Worm (Caenorhabditis elegans) whole organism, mixed stage, embryonic: ENCODE results near the gene mlt-7.
A peak's percentile ranks its signal among the peaks of the same experiment; 100 is the strongest.

Source experiments
- M03D4.4 ChIP-seq: sonication (generic microtip); optimal IDR thresholded peaks from 2 replicates; lab custom pipeline; 2017; ENCODE audit warnings: mild to moderate bottlenecking, missing genetic modification characterization, missing compliant biosample characterization
- blmp-1 ChIP-seq: fragments of 150-350 bp; optimal IDR thresholded peaks from 2 replicates; lab custom pipeline; 2014; ENCODE audit warnings: missing biosample characterization, missing genetic modification characterization
- ceh-39 ChIP-seq: fragments of 150-350 bp; optimal IDR thresholded peaks from 2 replicates; lab custom pipeline; 2014; ENCODE audit warnings: missing biosample characterization, missing genetic modification characterization
- ceh-83 ChIP-seq: fragments of 200-800 bp; sonication (Bioruptor generic); optimal IDR thresholded peaks from 2 replicates; lab custom pipeline; 2018; ENCODE audit warnings: mild to moderate bottlenecking, missing genetic modification characterization, missing compliant biosample characterization
- ces-1 ChIP-seq: fragments of 150-350 bp; optimal IDR thresholded peaks from 2 replicates; lab custom pipeline; 2014; ENCODE audit warnings: missing biosample characterization, missing genetic modification reagents, missing genetic modification characterization
- cnd-1 ChIP-seq: fragments of 200-800 bp; sonication (Bioruptor generic); optimal IDR thresholded peaks from 2 replicates; lab custom pipeline; 2018; ENCODE audit warnings: mild to moderate bottlenecking, missing genetic modification characterization, missing compliant biosample characterization
- elt-1 ChIP-seq: sonication (generic microtip); optimal IDR thresholded peaks from 2 replicates; lab custom pipeline; 2017; ENCODE audit warnings: missing genetic modification characterization, mild to moderate bottlenecking, missing compliant biosample characterization, antibody characterized with exemption, moderate library complexity, borderline replicate concordance; ENCODE audit not compliant: insufficient read depth
- elt-3 ChIP-seq: fragments of 150-350 bp; optimal IDR thresholded peaks from 2 replicates; lab custom pipeline; 2014; ENCODE audit warnings: missing biosample characterization, missing genetic modification characterization
- flh-1 ChIP-seq: fragments of 200-800 bp; sonication (Bioruptor generic); optimal IDR thresholded peaks from 2 replicates; lab custom pipeline; 2018; ENCODE audit warnings: mild to moderate bottlenecking, missing genetic modification characterization, moderate library complexity, missing compliant biosample characterization
- ham-2 ChIP-seq: fragments of 200-800 bp; sonication (Bioruptor generic); optimal IDR thresholded peaks from 2 replicates; lab custom pipeline; 2018; ENCODE audit warnings: mild to moderate bottlenecking, missing genetic modification characterization, missing compliant biosample characterization
- lin-13 ChIP-seq: fragments of 150-350 bp; optimal IDR thresholded peaks from 2 replicates; lab custom pipeline; 2014; ENCODE audit warnings: missing biosample characterization, missing genetic modification characterization
- lin-32 ChIP-seq: fragments of 200-800 bp; sonication (Bioruptor generic); optimal IDR thresholded peaks from 2 replicates; lab custom pipeline; 2018; ENCODE audit warnings: mild to moderate bottlenecking, missing genetic modification characterization, missing compliant biosample characterization
- lsy-2 ChIP-seq: fragments of 150-350 bp; optimal IDR thresholded peaks from 2 replicates; lab custom pipeline; 2014; ENCODE audit warnings: missing biosample characterization, missing genetic modification characterization
- mab-5 ChIP-seq: fragments of 150-350 bp; optimal IDR thresholded peaks from 2 replicates; lab custom pipeline; 2014; ENCODE audit warnings: missing biosample characterization, missing genetic modification characterization
- mep-1 ChIP-seq: fragments of 150-350 bp; optimal IDR thresholded peaks from 2 replicates; lab custom pipeline; 2017; ENCODE audit warnings: missing biosample characterization, missing genetic modification reagents, missing genetic modification characterization, inconsistent platforms
- mls-2 ChIP-seq: sonication (generic microtip); optimal IDR thresholded peaks from 2 replicates; lab custom pipeline; 2016; ENCODE audit warnings: mild to moderate bottlenecking, missing genetic modification characterization, moderate library complexity, missing compliant biosample characterization
- nhr-12 ChIP-seq: fragments of 150-350 bp; optimal IDR thresholded peaks from 2 replicates; lab custom pipeline; 2014; ENCODE audit warnings: missing biosample characterization, missing genetic modification characterization
- nhr-237 ChIP-seq: fragments of 150-350 bp; optimal IDR thresholded peaks from 2 replicates; lab custom pipeline; 2014; ENCODE audit warnings: missing biosample characterization, missing genetic modification characterization
- nhr-28 ChIP-seq: fragments of 150-350 bp; optimal IDR thresholded peaks from 2 replicates; lab custom pipeline; 2014; ENCODE audit warnings: missing biosample characterization, missing genetic modification characterization
- nhr-76 ChIP-seq: sonication (generic microtip); optimal IDR thresholded peaks from 2 replicates; lab custom pipeline; 2017; ENCODE audit warnings: missing biosample characterization, missing genetic modification characterization
- sem-2 ChIP-seq: fragments of 200-800 bp; sonication (Bioruptor generic); optimal IDR thresholded peaks from 2 replicates; lab custom pipeline; 2018; ENCODE audit warnings: mild to moderate bottlenecking, missing genetic modification characterization, missing compliant biosample characterization
- snpc-4 ChIP-seq: fragments of 150-350 bp; optimal IDR thresholded peaks from 2 replicates; lab custom pipeline; 2014; ENCODE audit warnings: missing biosample characterization, missing genetic modification characterization
- sptf-1 ChIP-seq: sonication (generic microtip); optimal IDR thresholded peaks from 2 replicates; lab custom pipeline; 2017; ENCODE audit warnings: mild to moderate bottlenecking, missing genetic modification characterization, moderate library complexity, missing compliant biosample characterization
- tbx-8 ChIP-seq: fragments of 200-800 bp; sonication (Bioruptor generic); optimal IDR thresholded peaks from 2 replicates; lab custom pipeline; 2018; ENCODE audit warnings: mild to moderate bottlenecking, missing genetic modification characterization, moderate library complexity, missing compliant biosample characterization
- unc-120 ChIP-seq: sonication (generic microtip); optimal IDR thresholded peaks from 2 replicates; lab custom pipeline; 2017; ENCODE audit warnings: missing genetic modification characterization, missing compliant biosample characterization; ENCODE audit not compliant: poor library complexity, severe bottlenecking
- unc-39 ChIP-seq: fragments of 150-350 bp; optimal IDR thresholded peaks from 2 replicates; lab custom pipeline; 2014; ENCODE audit warnings: missing biosample characterization, missing genetic modification characterization
- zip-8 ChIP-seq: fragments of 150-350 bp; optimal IDR thresholded peaks from 2 replicates; lab custom pipeline; 2014; ENCODE audit warnings: missing biosample characterization, missing genetic modification characterization
- ztf-11 ChIP-seq: fragments of 150-350 bp; optimal IDR thresholded peaks from 2 replicates; lab custom pipeline; 2014; ENCODE audit warnings: missing biosample characterization, missing genetic modification characterization

The mlt-7 gene

ce11 chrII:4409650-4410049 is 16.8 kb downstream of the mlt-7 start:
- TF ChIP-seq nhr-76 (tag; lab: Kevin White, UChicago): no peak
- TF ChIP-seq nhr-12 (tag; lab: Kevin White, UChicago): no peak
- TF ChIP-seq nhr-237 (tag; lab: Kevin White, UChicago): no peak
- no peak for TF ChIP-seq cnd-1 (tag; lab: Kevin White, UChicago)
- TF ChIP-seq ham-2 (GFP tag; lab: Kevin White, UChicago): no peak
- TF ChIP-seq elt-3 (tag; lab: Kevin White, UChicago): no peak
- TF ChIP-seq nhr-28 (tag; lab: Kevin White, UChicago): no peak

- TF ChIP-seq mls-2 (tag; lab: Kevin White, UChicago) (no peak), ceh-83 (no peak), unc-120 (tag; lab: Kevin White, UChicago) (no peak), elt-1 (no peak)
Measured at ce11 chrII:4417333-4417732, 24.5 kb downstream of the mlt-7 start, which contains the start of gene sod-5. Gene sod-5 (plus strand): TSS chrII:4417633.

ce11 chrII:4419956-4420355 is 27.1 kb downstream of the mlt-7 start, which contains the start of gene bpnt-1:
Gene bpnt-1 (plus strand): TSS chrII:4420256.
- TF ChIP-seq flh-1 (no peak), tbx-8 (GFP tag; lab: Kevin White, UChicago) (no peak), mep-1 (tag; lab: Kevin White, UChicago) (no peak), snpc-4 (tag; lab: Kevin White, UChicago) (no peak), unc-39 (tag; lab: Kevin White, UChicago) (no peak), nhr-12 (tag; lab: Kevin White, UChicago) (no peak), M03D4.4 (no peak), sptf-1 (tag; lab: Kevin White, UChicago) (no peak), lin-32 (GFP tag; lab: Kevin White, UChicago) (no peak), mab-5 (tag; lab: Kevin White, UChicago) (no peak), ces-1 (GFP tag; lab: Kevin White, UChicago) (no peak), zip-8 (no peak), elt-3 (tag; lab: Kevin White, UChicago) (no peak), lin-13 (tag; lab: Kevin White, UChicago) (no peak), ztf-11 (tag; lab: Kevin White, UChicago) (no peak), nhr-237 (tag; lab: Kevin White, UChicago) (no peak), ceh-39 (tag; lab: Kevin White, UChicago) (no peak), sem-2 (no peak)

- TF ChIP-seq nhr-12 (tag; lab: Kevin White, UChicago): no peak
- TF ChIP-seq ztf-11 (tag; lab: Kevin White, UChicago): no peak
- TF ChIP-seq nhr-76 (tag; lab: Kevin White, UChicago): no peak
- TF ChIP-seq ces-1 (GFP tag; lab: Kevin White, UChicago): peak; percentile 54
Measured at ce11 chrII:4424807-4425206, 32.0 kb downstream of the mlt-7 start, which contains the start of the genes dcaf-13 and toe-1. Gene dcaf-13 (minus strand): TSS chrII:4424902. Gene toe-1 (plus strand): TSS chrII:4425167.

ce11 chrII:4428121-4428520 is 35.3 kb downstream of the mlt-7 start:
- no peak for TF ChIP-seq ceh-83
- no peak for TF ChIP-seq ztf-11 (tag; lab: Kevin White, UChicago)
- TF ChIP-seq unc-120 (tag; lab: Kevin White, UChicago): no peak

DNA sequence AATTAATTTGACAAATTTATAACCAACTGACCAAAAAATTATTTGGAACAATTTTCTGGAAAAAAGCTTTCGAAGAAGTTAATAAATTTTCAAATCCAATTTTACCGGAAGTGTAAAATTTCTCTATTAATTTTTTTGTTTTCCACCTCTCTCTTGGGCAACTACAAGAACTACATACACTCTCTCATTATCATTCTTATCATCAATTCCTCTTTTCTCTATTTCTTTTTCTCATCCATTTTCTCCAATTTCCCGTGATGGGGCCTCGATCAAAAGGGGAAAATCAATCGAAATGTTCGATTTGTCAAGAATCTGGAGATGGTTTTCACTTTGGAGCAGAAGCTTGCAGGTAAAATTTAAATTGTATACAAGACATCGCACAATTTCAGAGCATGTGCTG is 40.3 kb downstream of the mlt-7 start, which contains the start of gene nhr-109:
nhr-109 (plus strand) TSS at position 222 of the 400 bp plus-strand sequence.
- no peak for TF ChIP-seq ztf-11 (tag; lab: Kevin White, UChicago)
- TF ChIP-seq mls-2 (tag; lab: Kevin White, UChicago): no peak
- TF ChIP-seq lsy-2 (tag; lab: Kevin White, UChicago): no peak
- no peak for TF ChIP-seq tbx-8 (GFP tag; lab: Kevin White, UChicago)
- TF ChIP-seq elt-3 (tag; lab: Kevin White, UChicago): no peak
- TF ChIP-seq blmp-1 (tag; lab: Kevin White, UChicago): no peak
- TF ChIP-seq flh-1: no peak
